Fruit fly (Drosophila melanogaster) whole organism, embryonic: ENCODE measurements around the gene CG13077.

ENCODE experiments used
- CG13424 ChIP-seq: fragments of 200-800 bp; sonication (Bioruptor generic); optimal IDR thresholded peaks from 2 replicates; lab custom pipeline; 2019; ENCODE audit warnings: missing biosample characterization, mild to moderate bottlenecking, missing genetic modification characterization, moderate library complexity
- CG14050 ChIP-seq: fragments of 200-800 bp; sonication (Bioruptor generic); IDR thresholded peaks from 3 replicates; pipeline ENCODE4 v1.3.6; 2022; ENCODE audit warnings: missing biosample characterization, missing genetic modification characterization
- CG14667 ChIP-seq: fragments of 200-800 bp; sonication (Bioruptor generic); IDR thresholded peaks from 2 replicates; pipeline ENCODE4 v1.3.6; 2022; ENCODE audit warnings: missing biosample characterization, missing genetic modification characterization
- CG14710 ChIP-seq: fragments of 200-800 bp; sonication (Bioruptor generic); optimal IDR thresholded peaks from 3 replicates; lab custom pipeline; 2019; ENCODE audit warnings: missing biosample characterization, mild to moderate bottlenecking, missing genetic modification characterization, moderate library complexity
- CG16863 ChIP-seq: fragments of 200-800 bp; sonication (Bioruptor generic); optimal IDR thresholded peaks from 3 replicates; lab custom pipeline; 2016; ENCODE audit warnings: missing biosample characterization, missing genetic modification characterization
- CG17612 ChIP-seq: fragments of 200-800 bp; sonication (Bioruptor generic); IDR thresholded peaks from 2 replicates; pipeline ENCODE4 v1.3.6; 2022; ENCODE audit warnings: missing biosample characterization, missing genetic modification characterization
- CG17802 ChIP-seq: fragments of 200-800 bp; sonication (Bioruptor generic); optimal IDR thresholded peaks from 2 replicates; lab custom pipeline; 2018; ENCODE audit warnings: missing biosample characterization, mild to moderate bottlenecking, missing genetic modification characterization, moderate library complexity
- CG18011 ChIP-seq: fragments of 200-800 bp; sonication (Bioruptor generic); optimal IDR thresholded peaks from 2 replicates; lab custom pipeline; 2017; ENCODE audit warnings: missing biosample characterization, missing genetic modification characterization, mild to moderate bottlenecking, moderate library complexity, missing genotype
- CG18262 ChIP-seq: fragments of 200-800 bp; optimal IDR thresholded peaks from 3 replicates; lab custom pipeline; 2019; ENCODE audit warnings: missing biosample characterization, mild to moderate bottlenecking, missing genetic modification characterization, moderate library complexity
- CG1832 ChIP-seq: fragments of 200-800 bp; sonication (Bioruptor generic); optimal IDR thresholded peaks from 2 replicates; lab custom pipeline; 2017; ENCODE audit warnings: missing biosample characterization, mild to moderate bottlenecking, missing genetic modification characterization, inconsistent platforms
- CG18599 ChIP-seq: fragments of 200-800 bp; sonication (Bioruptor generic); optimal IDR thresholded peaks from 3 replicates; lab custom pipeline; 2017; ENCODE audit warnings: missing biosample characterization, missing genetic modification characterization, mild to moderate bottlenecking, moderate library complexity, missing genetic modification reagents
- CG18764 ChIP-seq: fragments of 200-800 bp; sonication (Bioruptor generic); optimal IDR thresholded peaks from 3 replicates; lab custom pipeline; 2016; ENCODE audit warnings: missing biosample characterization, missing genetic modification characterization
- CG2129 ChIP-seq: fragments of 200-800 bp; sonication (Bioruptor generic); IDR thresholded peaks from 2 replicates; pipeline ENCODE4 v1.3.6; 2022; ENCODE audit warnings: missing biosample characterization, missing genetic modification characterization; ENCODE audit not compliant: partially characterized antibody
- CG3065 ChIP-seq: fragments of 200-800 bp; sonication (Bioruptor generic); optimal IDR thresholded peaks from 2 replicates; lab custom pipeline; 2016; ENCODE audit warnings: missing biosample characterization, missing genetic modification characterization
- CG3847 ChIP-seq: fragments of 200-800 bp; sonication (Bioruptor generic); IDR thresholded peaks from 2 replicates; pipeline ENCODE4 v1.3.6; 2022; ENCODE audit warnings: missing biosample characterization, missing genetic modification characterization
- CG3995 ChIP-seq: fragments of 200-800 bp; sonication (Bioruptor generic); optimal IDR thresholded peaks from 3 replicates; lab custom pipeline; 2016; ENCODE audit warnings: missing biosample characterization, missing genetic modification characterization
- CG4707 ChIP-seq: fragments of 200-800 bp; sonication (Bioruptor generic); optimal IDR thresholded peaks from 2 replicates; lab custom pipeline; 2018; ENCODE audit warnings: missing biosample characterization, mild to moderate bottlenecking, missing genetic modification characterization, moderate library complexity
- CG4730 ChIP-seq: fragments of 200-800 bp; sonication (Bioruptor generic); IDR thresholded peaks from 2 replicates; pipeline ENCODE4 v1.3.6; 2022; ENCODE audit warnings: missing biosample characterization, missing genetic modification characterization
- CG4820 ChIP-seq: fragments of 200-800 bp; sonication (Bioruptor generic); optimal IDR thresholded peaks from 3 replicates; lab custom pipeline; 2016; ENCODE audit warnings: missing biosample characterization, missing genetic modification characterization
- CG6175 ChIP-seq: fragments of 200-800 bp; sonication (Bioruptor generic); IDR thresholded peaks from 3 replicates; pipeline ENCODE4 v1.3.6; 2022; ENCODE audit warnings: missing biosample characterization, missing genetic modification characterization
- CG6791 ChIP-seq: fragments of 200-800 bp; sonication (Bioruptor generic); IDR thresholded peaks from 3 replicates; pipeline ENCODE4 v1.3.6; 2022; ENCODE audit warnings: missing biosample characterization, missing genetic modification characterization; ENCODE audit not compliant: partially characterized antibody
- CG7556 ChIP-seq: fragments of 200-800 bp; sonication (Bioruptor generic); optimal IDR thresholded peaks from 2 replicates; lab custom pipeline; 2017; ENCODE audit warnings: missing biosample characterization, mild to moderate bottlenecking, missing genetic modification characterization
- CG9876 ChIP-seq: fragments of 200-800 bp; sonication (Bioruptor generic); optimal IDR thresholded peaks from 2 replicates; lab custom pipeline; 2016; ENCODE audit warnings: missing biosample characterization, missing genetic modification characterization
- CG9932 ChIP-seq: fragments of 200-800 bp; sonication (Bioruptor generic); IDR thresholded peaks from 2 replicates; pipeline ENCODE4 v1.3.6; 2022; ENCODE audit warnings: missing biosample characterization, missing genetic modification characterization
- CoRest ChIP-seq: fragments of 200-800 bp; sonication (Bioruptor generic); optimal IDR thresholded peaks from 3 replicates; lab custom pipeline; 2018; ENCODE audit warnings: missing biosample characterization, mild to moderate bottlenecking, missing genetic modification characterization, moderate library complexity
- Dek ChIP-seq: fragments of 200-800 bp; sonication (Bioruptor generic); optimal IDR thresholded peaks from 3 replicates; lab custom pipeline; 2019; ENCODE audit warnings: missing biosample characterization, mild to moderate bottlenecking, missing genetic modification characterization, moderate library complexity
- H15 ChIP-seq: fragments of 200-800 bp; sonication (Bioruptor generic); IDR thresholded peaks from 3 replicates; pipeline ENCODE4 v1.3.6; 2022; ENCODE audit warnings: missing biosample characterization, missing genetic modification characterization
- HLH3B ChIP-seq: fragments of 200-800 bp; sonication (Bioruptor generic); IDR thresholded peaks from 2 replicates; pipeline ENCODE4 v1.3.6; 2022; ENCODE audit warnings: missing biosample characterization, missing genetic modification characterization
- Hand ChIP-seq: fragments of 200-800 bp; sonication (Bioruptor generic); optimal IDR thresholded peaks from 2 replicates; lab custom pipeline; 2017; ENCODE audit warnings: mild to moderate bottlenecking, missing biosample characterization, missing genetic modification reagents, missing genetic modification characterization
- Hey ChIP-seq: fragments of 200-800 bp; sonication (Bioruptor generic); optimal IDR thresholded peaks from 3 replicates; lab custom pipeline; 2018; ENCODE audit warnings: missing biosample characterization, mild to moderate bottlenecking, missing genetic modification characterization
- Hr78 ChIP-seq, 2 experiments: fragments of 200-800 bp in 1 of 2; fragments of >200 bp in 1 of 2; sonication (Bioruptor generic) in 1 of 2; optimal IDR thresholded peaks; 2 replicates each; lab custom pipeline; 2017 to 2019; ENCODE audit warnings: missing biosample characterization in 2 of 2, missing genetic modification characterization in 2 of 2, mild to moderate bottlenecking in 1 of 2, moderate library complexity in 1 of 2
- Mrtf ChIP-seq: fragments of 200-800 bp; sonication (Bioruptor generic); IDR thresholded peaks from 3 replicates; pipeline ENCODE4 v1.3.6; 2022; ENCODE audit warnings: missing biosample characterization, missing genetic modification characterization
- Myb ChIP-seq: fragments of 200-800 bp; sonication (Bioruptor generic); optimal IDR thresholded peaks from 2 replicates; lab custom pipeline; 2016; ENCODE audit warnings: missing biosample characterization, missing genetic modification characterization
- Nf-YA ChIP-seq: fragments of 200-800 bp; sonication (Bioruptor generic); IDR thresholded peaks from 2 replicates; pipeline ENCODE4 v1.3.6; 2022; ENCODE audit warnings: missing biosample characterization, missing genetic modification characterization
- ac ChIP-seq: fragments of 200-800 bp; sonication (Bioruptor generic); optimal IDR thresholded peaks from 3 replicates; lab custom pipeline; 2017; ENCODE audit warnings: missing biosample characterization, mild to moderate bottlenecking, missing genetic modification characterization
- dan ChIP-seq: fragments of 200-800 bp; sonication (Bioruptor generic); IDR thresholded peaks from 2 replicates; pipeline ENCODE4 v1.3.6; 2022; ENCODE audit warnings: missing biosample characterization, missing genetic modification characterization
- dpn ChIP-seq, 2 experiments: fragments of 200-800 bp; sonication (Bioruptor generic); optimal IDR thresholded peaks; 3 replicates each; lab custom pipeline; 2016; ENCODE audit warnings: missing biosample characterization in 2 of 2, missing genetic modification characterization in 2 of 2
- ems ChIP-seq: fragments of 200-800 bp; sonication (Bioruptor generic); optimal IDR thresholded peaks from 3 replicates; lab custom pipeline; 2016; ENCODE audit warnings: missing biosample characterization, missing genetic modification characterization
- grn ChIP-seq: fragments of 200-800 bp; sonication (Bioruptor generic); optimal IDR thresholded peaks from 3 replicates; lab custom pipeline; 2017; ENCODE audit warnings: missing biosample characterization, missing genetic modification characterization
- hb ChIP-seq: fragments of 200-800 bp; sonication (Bioruptor generic); IDR thresholded peaks from 3 replicates; pipeline ENCODE4 v1.3.6; 2022; ENCODE audit warnings: missing biosample characterization, missing genetic modification characterization; ENCODE audit not compliant: partially characterized antibody
- hth ChIP-seq: fragments of >200 bp; optimal IDR thresholded peaks from 2 replicates; lab custom pipeline; 2017; ENCODE audit warnings: inconsistent platforms
- lilli ChIP-seq: fragments of 200-800 bp; sonication (Bioruptor generic); optimal IDR thresholded peaks from 3 replicates; lab custom pipeline; 2016; ENCODE audit warnings: missing biosample characterization, missing genetic modification characterization
- mam ChIP-seq: fragments of 200-800 bp; sonication (Bioruptor generic); optimal IDR thresholded peaks from 3 replicates; lab custom pipeline; 2016; ENCODE audit warnings: missing biosample characterization, missing genetic modification characterization
- p53 ChIP-seq: fragments of 200-800 bp; sonication (Bioruptor generic); optimal IDR thresholded peaks from 2 replicates; lab custom pipeline; 2016; ENCODE audit warnings: missing biosample characterization, missing genetic modification characterization
- pum ChIP-seq: fragments of 200-800 bp; sonication (Bioruptor generic); optimal IDR thresholded peaks from 2 replicates; lab custom pipeline; 2016; ENCODE audit warnings: missing biosample characterization, missing genetic modification characterization
- ranshi ChIP-seq: fragments of 200-800 bp; sonication (Bioruptor generic); IDR thresholded peaks from 2 replicates; pipeline ENCODE4 v1.3.6; 2022; ENCODE audit warnings: missing biosample characterization, missing genetic modification characterization
- ro ChIP-seq: fragments of 200-800 bp; sonication (Bioruptor generic); IDR thresholded peaks from 2 replicates; pipeline ENCODE4 v1.3.6; 2022; ENCODE audit warnings: missing biosample characterization, missing genetic modification characterization
- sima ChIP-seq: fragments of 200-800 bp; sonication (Bioruptor generic); optimal IDR thresholded peaks from 2 replicates; lab custom pipeline; 2016; ENCODE audit warnings: missing biosample characterization, missing genetic modification characterization
- slp2 ChIP-seq: fragments of 200-800 bp; sonication (Bioruptor generic); optimal IDR thresholded peaks from 2 replicates; lab custom pipeline; 2016; ENCODE audit warnings: missing biosample characterization, missing genetic modification characterization
- trh ChIP-seq: fragments of 200-800 bp; sonication (Bioruptor generic); optimal IDR thresholded peaks from 2 replicates; lab custom pipeline; 2016; ENCODE audit warnings: missing biosample characterization, missing genetic modification characterization
- vvl ChIP-seq: fragments of 200-800 bp; sonication (Bioruptor generic); IDR thresholded peaks from 2 replicates; pipeline ENCODE4 v1.3.6; 2022; ENCODE audit warnings: missing biosample characterization, missing genetic modification characterization

CG13077 gene

DNA sequence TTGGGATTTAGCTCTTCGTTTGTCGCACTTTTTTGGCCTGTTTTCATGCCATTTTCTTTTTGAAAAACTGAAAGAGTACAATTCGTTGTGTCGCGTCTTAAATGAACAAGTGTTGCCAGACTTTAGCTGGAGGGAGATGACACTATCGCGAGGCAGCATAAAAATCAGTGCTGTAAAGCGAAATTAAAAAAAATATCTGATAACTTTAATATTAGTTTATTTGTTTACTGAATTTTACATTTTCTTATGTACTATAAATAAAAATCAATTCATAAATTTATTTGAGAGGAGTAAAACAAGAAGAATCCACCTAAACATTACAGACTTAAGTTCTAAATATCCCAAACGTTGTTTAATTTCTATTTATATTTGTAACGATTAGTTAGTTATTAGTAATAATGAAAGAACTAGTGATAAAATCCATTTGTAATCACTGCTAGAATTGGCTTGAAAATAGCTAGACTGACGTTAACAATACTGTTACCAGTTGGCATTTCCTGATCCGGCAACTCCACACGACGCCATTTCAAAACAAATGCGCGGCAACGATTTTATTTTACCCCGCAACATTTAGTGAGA lies 11.6 kb downstream of the CG13077 start, which contains the start of the genes spi and msb1l (continued):
- TF ChIP-seq Myb (GFP tag; lab: Kevin White, UChicago) (peak; percentile 44), vvl (GFP tag; lab: Robert Waterston, UW) (no peak; the same call in 1 of the 2 replicates), CG3847 (GFP tag; lab: Robert Waterston, UW) (peak; percentile 79), pum (no peak), CG3065 (GFP tag; lab: Kevin White, UChicago) (no peak), CG9876 (GFP tag; lab: Kevin White, UChicago) (no peak), slp2 (GFP tag; lab: Kevin White, UChicago) (no peak), HLH3B (no peak), sima (GFP tag; lab: Kevin White, UChicago) (no peak), Nf-YA (GFP tag; lab: Robert Waterston, UW) (no peak), Hey (tag; lab: Kevin White, UChicago) (no peak), ro (GFP tag; lab: Robert Waterston, UW) (no peak), CG17612 (GFP tag; lab: Robert Waterston, UW) (no peak), CG4820 (GFP tag; lab: Kevin White, UChicago) (peak; percentile 46), CG7556 (GFP tag; lab: Kevin White, UChicago) (peak; percentile 65), CG3995 (GFP tag; lab: Kevin White, UChicago) (peak; percentile 90), CG6791 (GFP tag; lab: Robert Waterston, UW) (peak; percentile 57; the same call in 1 of the 3 replicates), CG1832 (GFP tag; lab: Kevin White, UChicago) (no peak), CG17802 (no peak), CG18599 (no peak), trh (GFP tag; lab: Kevin White, UChicago) (no peak), CG18764 (peak; percentile 47), CG18262 (tag; lab: Kevin White, UChicago) (peak; percentile 71), CG16863 (GFP tag; lab: Kevin White, UChicago) (no peak), p53 (GFP tag; lab: Kevin White, UChicago) (no peak), hb (GFP tag; lab: Robert Waterston, UW) (no peak), dan (GFP tag; lab: Robert Waterston, UW) (no peak), CG14667 (GFP tag; lab: Robert Waterston, UW) (0 out of 2 replicates have a peak, but pooled peaks have one; percentile 22), Dek (tag; lab: Kevin White, UChicago) (peak; percentile 54), CG4707 (GFP tag; lab: Kevin White, UChicago) (no peak), CG9932 (GFP tag; lab: Robert Waterston, UW) (peak; percentile 81), lilli (GFP tag; lab: Kevin White, UChicago) (peak; percentile 47), CoRest (peak; percentile 81), Hr78 (GFP tag; optimal IDR thresholded peaks at IDR 0.05; lab: Kevin White, UChicago) (no peak), CG2129 (GFP tag; lab: Robert Waterston, UW) (peak; percentile 20; the same call in 1 of the 2 replicates), CG6175 (GFP tag; lab: Robert Waterston, UW) (no peak), dpn (GFP tag; optimal IDR thresholded peaks at IDR 0.05; lab: Kevin White, UChicago) (peak; percentile 24 to 63), hth (lab: Kevin White, UChicago) (no peak), grn (GFP tag; lab: Kevin White, UChicago) (no peak), ranshi (GFP tag; lab: Robert Waterston, UW) (no peak), H15 (GFP tag; lab: Robert Waterston, UW) (peak; percentile 54; the same call in 1 of the 3 replicates), CG14710 (tag; lab: Kevin White, UChicago) (peak; percentile 86), CG13424 (peak; percentile 66), CG4730 (GFP tag; lab: Robert Waterston, UW) (no peak), CG18011 (GFP tag; lab: Kevin White, UChicago) (no peak), CG14050 (no peak), Hand (GFP tag; lab: Kevin White, UChicago) (no peak), mam (GFP tag; lab: Kevin White, UChicago) (peak; percentile 35), Mrtf (GFP tag; lab: Robert Waterston, UW) (no peak), ems (GFP tag; lab: Kevin White, UChicago) (no peak), ac (GFP tag; lab: Kevin White, UChicago) (no peak)
